Fruit fly (Drosophila melanogaster) whole organism, prepupa: Measurements from ENCODE around the gene CG13965.

Experiments
- Sox102F ChIP-seq: fragments of 200-800 bp; sonication (Bioruptor generic); optimal IDR thresholded peaks from 2 replicates; lab custom pipeline; 2016; ENCODE audit warnings: missing biosample characterization, mild to moderate bottlenecking, missing genetic modification characterization
- esn ChIP-seq: fragments of 200-800 bp; sonication (Bioruptor generic); optimal IDR thresholded peaks from 2 replicates; lab custom pipeline; 2016; ENCODE audit warnings: missing biosample characterization, mild to moderate bottlenecking, missing genetic modification characterization, moderate library complexity
- lz ChIP-seq: fragments of 200-800 bp; sonication (Bioruptor generic); optimal IDR thresholded peaks from 3 replicates; lab custom pipeline; 2016; ENCODE audit warnings: missing biosample characterization, missing genetic modification characterization

dm6 chr2L:19916982-19917381 lies 45.2 kb downstream of the CG13965 start:
- no peak for TF ChIP-seq lz
- no peak for TF ChIP-seq Sox102F (GFP tag; lab: Kevin White, UChicago)
- TF ChIP-seq esn (GFP tag; lab: Kevin White, UChicago), result no peak
